Worm (Caenorhabditis elegans) whole organism, young adult: Measurements from ENCODE around the gene ttr-29.

Experiments used
- F57C9.4 ChIP-seq: sonication (generic microtip); optimal IDR thresholded peaks from 2 replicates; lab custom pipeline; 2017; ENCODE audit warnings: mild to moderate bottlenecking, missing genetic modification characterization, missing compliant biosample characterization
- unc-130 ChIP-seq: sonication (generic microtip); optimal IDR thresholded peaks from 2 replicates; lab custom pipeline; 2016; ENCODE audit warnings: missing genetic modification reagents, missing genetic modification characterization, missing compliant biosample characterization
- unc-62 ChIP-seq: fragments of 150-350 bp; optimal IDR thresholded peaks from 2 replicates; lab custom pipeline; 2014; ENCODE audit warnings: missing biosample characterization, missing genetic modification reagents, missing genetic modification characterization
- zfh-2 ChIP-seq: fragments of 200-800 bp; sonication (Bioruptor generic); conservative IDR thresholded peaks from 2 replicates; pipeline ENCODE4 v1.3.6; 2022; ENCODE audit warnings: missing genetic modification reagents, missing genetic modification characterization, missing compliant biosample characterization

ce11 chrV:12867997-12868396 lies 38.6 kb downstream of the ttr-29 start, which contains the start of gene nspg-1:
- TF ChIP-seq F57C9.4 (no peak), zfh-2 (GFP tag; lab: Robert Waterston, UW) (no peak), unc-130 (GFP tag; lab: Kevin White, UChicago) (no peak), unc-62 (GFP tag; lab: Kevin White, UChicago) (no peak)
